Worm (Caenorhabditis elegans) whole organism, midembryonic: ENCODE measurements around the gene F38B7.10.
A peak's percentile ranks its signal among the peaks of the same experiment; 100 is the strongest.

Experiments used
- T22C8.4 ChIP-seq: fragments of 200-800 bp; sonication (Bioruptor generic); IDR thresholded peaks from 2 replicates; pipeline ENCODE4 v1.3.6; 2022; ENCODE audit warnings: missing genetic modification characterization, missing compliant biosample characterization
- cog-1 ChIP-seq: sonication (generic microtip); optimal IDR thresholded peaks from 2 replicates; lab custom pipeline; 2016; ENCODE audit warnings: missing genetic modification characterization, missing compliant biosample characterization
- flt-1 ChIP-seq: fragments of 200-800 bp; sonication (Bioruptor generic); IDR thresholded peaks from 2 replicates; pipeline ENCODE4 v1.3.6; 2022; ENCODE audit warnings: missing genetic modification characterization, missing compliant biosample characterization
- klf-2 ChIP-seq: fragments of 200-800 bp; sonication (Bioruptor generic); conservative IDR thresholded peaks from 2 replicates; pipeline ENCODE4 v1.3.6; 2022; ENCODE audit warnings: missing genetic modification reagents, missing genetic modification characterization, missing compliant biosample characterization
- med-1 ChIP-seq: sonication (generic microtip); optimal IDR thresholded peaks from 2 replicates; lab custom pipeline; 2017; ENCODE audit warnings: missing genetic modification characterization, mild to moderate bottlenecking, missing compliant biosample characterization, antibody characterized with exemption, missing genetic modification reagents; ENCODE audit not compliant: insufficient read depth
- ref-1 ChIP-seq: fragments of 200-800 bp; sonication (Bioruptor generic); conservative IDR thresholded peaks from 2 replicates; pipeline ENCODE4 v1.3.6; 2022; ENCODE audit warnings: missing genetic modification reagents, missing genetic modification characterization, missing compliant biosample characterization
- tab-1 ChIP-seq: fragments of 200-800 bp; sonication (Bioruptor generic); IDR thresholded peaks from 2 replicates; pipeline ENCODE4 v1.3.6; 2022; ENCODE audit warnings: missing genetic modification characterization, missing compliant biosample characterization
- ztf-23 ChIP-seq: fragments of 200-800 bp; sonication (Bioruptor generic); IDR thresholded peaks from 2 replicates; pipeline ENCODE4 v1.3.6; 2022; ENCODE audit warnings: missing genetic modification reagents, missing genetic modification characterization, missing compliant biosample characterization
- ztf-29 ChIP-seq: fragments of 200-800 bp; sonication (Bioruptor generic); IDR thresholded peaks from 2 replicates; pipeline ENCODE4 v1.3.6; 2022; ENCODE audit warnings: missing genetic modification reagents, missing genetic modification characterization, missing compliant biosample characterization

F38B7.10 gene

ce11 chrV:11528633-11529327 is 16.5 kb upstream of the F38B7.10 start:
- no peak for TF ChIP-seq flt-1 (GFP tag; lab: Robert Waterston, UW)
- TF ChIP-seq tab-1 (GFP tag; lab: Robert Waterston, UW), result no peak
- no peak for TF ChIP-seq T22C8.4 (GFP tag; lab: Robert Waterston, UW)
- no peak for TF ChIP-seq klf-2 (GFP tag; lab: Robert Waterston, UW)
- TF ChIP-seq cog-1 (tag; lab: Kevin White, UChicago), result no peak
- no peak for TF ChIP-seq ztf-29 (GFP tag; lab: Robert Waterston, UW)
- no peak for TF ChIP-seq med-1
- TF ChIP-seq ztf-23 (GFP tag; lab: Robert Waterston, UW), result no peak
- no peak for TF ChIP-seq ref-1

- no peak for TF ChIP-seq ztf-29 (GFP tag; lab: Robert Waterston, UW)
- no peak for TF ChIP-seq cog-1 (tag; lab: Kevin White, UChicago)
- TF ChIP-seq ztf-23 (GFP tag; lab: Robert Waterston, UW), result no peak
- no peak for TF ChIP-seq klf-2 (GFP tag; lab: Robert Waterston, UW)
- TF ChIP-seq ref-1, result no peak
- TF ChIP-seq med-1, result no peak
- TF ChIP-seq T22C8.4 (GFP tag; lab: Robert Waterston, UW), result no peak
- no peak for TF ChIP-seq tab-1 (GFP tag; lab: Robert Waterston, UW)
- no peak for TF ChIP-seq flt-1 (GFP tag; lab: Robert Waterston, UW)
Measured at ce11 chrV:11529541-11529940, 15.8 kb upstream of the F38B7.10 start.

- TF ChIP-seq flt-1 (GFP tag; lab: Robert Waterston, UW) (no peak), tab-1 (GFP tag; lab: Robert Waterston, UW) (no peak), cog-1 (tag; lab: Kevin White, UChicago) (no peak)
Measured at ce11 chrV:11531100-11531499, 14.2 kb upstream of the F38B7.10 start.

- no peak for TF ChIP-seq tab-1 (GFP tag; lab: Robert Waterston, UW)
- TF ChIP-seq cog-1 (tag; lab: Kevin White, UChicago), result no peak
- TF ChIP-seq flt-1 (GFP tag; lab: Robert Waterston, UW), result no peak
- TF ChIP-seq ztf-23 (GFP tag; lab: Robert Waterston, UW), result no peak
- TF ChIP-seq T22C8.4 (GFP tag; lab: Robert Waterston, UW), result no peak
- TF ChIP-seq med-1, result no peak
- TF ChIP-seq klf-2 (GFP tag; lab: Robert Waterston, UW), result no peak
- no peak for TF ChIP-seq ref-1
- no peak for TF ChIP-seq ztf-29 (GFP tag; lab: Robert Waterston, UW)
Measured at ce11 chrV:11531831-11532534, 13.3 kb upstream of the F38B7.10 start.

- TF ChIP-seq flt-1 (GFP tag; lab: Robert Waterston, UW), result no peak
- no peak for TF ChIP-seq ztf-29 (GFP tag; lab: Robert Waterston, UW)
- TF ChIP-seq ztf-23 (GFP tag; lab: Robert Waterston, UW), result no peak
- TF ChIP-seq ref-1, result no peak
- no peak for TF ChIP-seq klf-2 (GFP tag; lab: Robert Waterston, UW)
- TF ChIP-seq med-1, result no peak
- no peak for TF ChIP-seq tab-1 (GFP tag; lab: Robert Waterston, UW)
- no peak for TF ChIP-seq cog-1 (tag; lab: Kevin White, UChicago)
- no peak for TF ChIP-seq T22C8.4 (GFP tag; lab: Robert Waterston, UW)
Measured at ce11 chrV:11532535-11532853, 12.8 kb upstream of the F38B7.10 start.

ce11 chrV:11532964-11533363 is 12.4 kb upstream of the F38B7.10 start:
- TF ChIP-seq ztf-23 (GFP tag; lab: Robert Waterston, UW) (0 out of 2 replicates have a peak, but pooled peaks have one; percentile 46), flt-1 (GFP tag; lab: Robert Waterston, UW) (no peak), T22C8.4 (GFP tag; lab: Robert Waterston, UW) (peak; percentile 11; the same call in 1 of the 2 replicates)

- TF ChIP-seq ref-1 (no peak), T22C8.4 (GFP tag; lab: Robert Waterston, UW) (no peak), med-1 (no peak), flt-1 (GFP tag; lab: Robert Waterston, UW) (no peak), ztf-29 (GFP tag; lab: Robert Waterston, UW) (no peak), cog-1 (tag; lab: Kevin White, UChicago) (no peak), klf-2 (GFP tag; lab: Robert Waterston, UW) (no peak), ztf-23 (GFP tag; lab: Robert Waterston, UW) (no peak), tab-1 (GFP tag; lab: Robert Waterston, UW) (no peak)
Measured at ce11 chrV:11533365-11533949, 11.9 kb upstream of the F38B7.10 start.

ce11 chrV:11534495-11535189 is 10.7 kb upstream of the F38B7.10 start:
- no peak for TF ChIP-seq ref-1
- TF ChIP-seq ztf-23 (GFP tag; lab: Robert Waterston, UW), result no peak
- no peak for TF ChIP-seq flt-1 (GFP tag; lab: Robert Waterston, UW)
- TF ChIP-seq T22C8.4 (GFP tag; lab: Robert Waterston, UW), result no peak
- no peak for TF ChIP-seq cog-1 (tag; lab: Kevin White, UChicago)

- TF ChIP-seq klf-2 (GFP tag; lab: Robert Waterston, UW) (no peak), tab-1 (GFP tag; lab: Robert Waterston, UW) (no peak), ztf-29 (GFP tag; lab: Robert Waterston, UW) (no peak), ref-1 (no peak), cog-1 (tag; lab: Kevin White, UChicago) (no peak), med-1 (no peak), T22C8.4 (GFP tag; lab: Robert Waterston, UW) (no peak), ztf-23 (GFP tag; lab: Robert Waterston, UW) (no peak), flt-1 (GFP tag; lab: Robert Waterston, UW) (no peak)
Measured at ce11 chrV:11535504-11536062, 9.7 kb upstream of the F38B7.10 start.
